Fruit fly (Drosophila melanogaster) whole organism, embryonic: ENCODE results near the gene CG46439.

ENCODE experiments used
- Adf1 ChIP-seq: fragments of 200-800 bp; sonication (Bioruptor generic); IDR thresholded peaks from 2 replicates; pipeline ENCODE4 v1.3.6; 2022; ENCODE audit warnings: missing biosample characterization, missing genetic modification characterization
- CG10654 ChIP-seq: fragments of 200-800 bp; sonication (Bioruptor generic); optimal IDR thresholded peaks from 2 replicates; lab custom pipeline; 2016; ENCODE audit warnings: missing biosample characterization, missing genetic modification characterization
- CG11085 ChIP-seq: fragments of 200-800 bp; sonication (Bioruptor generic); IDR thresholded peaks from 2 replicates; pipeline ENCODE4 v1.3.6; 2022; ENCODE audit warnings: missing biosample characterization, missing genetic modification characterization
- CG11696 ChIP-seq: fragments of 200-800 bp; sonication (Bioruptor generic); IDR thresholded peaks from 2 replicates; pipeline ENCODE4 v1.3.6; 2022; ENCODE audit warnings: missing biosample characterization, missing genetic modification characterization
- CG14441 ChIP-seq: fragments of 200-800 bp; sonication (Bioruptor generic); IDR thresholded peaks from 2 replicates; pipeline ENCODE4 v1.3.6; 2022; ENCODE audit warnings: missing biosample characterization, missing genetic modification characterization
- CG14710 ChIP-seq: fragments of 200-800 bp; sonication (Bioruptor generic); optimal IDR thresholded peaks from 3 replicates; lab custom pipeline; 2019; ENCODE audit warnings: missing biosample characterization, mild to moderate bottlenecking, missing genetic modification characterization, moderate library complexity
- CG15601 ChIP-seq: fragments of 200-800 bp; sonication (Bioruptor generic); optimal IDR thresholded peaks from 3 replicates; lab custom pipeline; 2019; ENCODE audit warnings: missing biosample characterization, mild to moderate bottlenecking, missing genetic modification characterization, moderate library complexity
- CG15696 ChIP-seq: fragments of 200-800 bp; sonication (Bioruptor generic); optimal IDR thresholded peaks from 2 replicates; lab custom pipeline; 2019; ENCODE audit warnings: missing biosample characterization, mild to moderate bottlenecking, missing genetic modification characterization, moderate library complexity
- CG17359 ChIP-seq: fragments of 200-800 bp; sonication (Bioruptor generic); optimal IDR thresholded peaks from 3 replicates; lab custom pipeline; 2018; ENCODE audit warnings: missing biosample characterization, mild to moderate bottlenecking, missing genetic modification characterization, moderate library complexity
- CG17912 ChIP-seq: fragments of 200-800 bp; sonication (Bioruptor generic); optimal IDR thresholded peaks from 2 replicates; lab custom pipeline; 2018; ENCODE audit warnings: missing biosample characterization, mild to moderate bottlenecking, missing genetic modification characterization
- CG18476 ChIP-seq: fragments of 200-800 bp; sonication (Bioruptor generic); optimal IDR thresholded peaks from 2 replicates; lab custom pipeline; 2016; ENCODE audit warnings: missing biosample characterization, mild to moderate bottlenecking, missing genetic modification characterization
- CG31388 ChIP-seq: fragments of 200-800 bp; sonication (Bioruptor generic); optimal IDR thresholded peaks from 2 replicates; lab custom pipeline; 2016; ENCODE audit warnings: missing biosample characterization, missing genetic modification characterization
- CG31441 ChIP-seq: fragments of 200-800 bp; sonication (Bioruptor generic); IDR thresholded peaks from 2 replicates; pipeline ENCODE4 v1.3.6; 2022; ENCODE audit warnings: missing biosample characterization, missing genetic modification characterization
- CG32532 ChIP-seq: fragments of 200-800 bp; sonication (Bioruptor generic); IDR thresholded peaks from 2 replicates; pipeline ENCODE4 v1.3.6; 2022; ENCODE audit warnings: missing biosample characterization, missing genetic modification characterization
- CG34376 ChIP-seq: fragments of 200-800 bp; sonication (Bioruptor generic); optimal IDR thresholded peaks from 2 replicates; lab custom pipeline; 2018; ENCODE audit warnings: missing biosample characterization, mild to moderate bottlenecking, missing genetic modification characterization
- CG4424 ChIP-seq: fragments of 200-800 bp; sonication (Bioruptor generic); optimal IDR thresholded peaks from 3 replicates; lab custom pipeline; 2016; ENCODE audit warnings: missing biosample characterization, missing genetic modification characterization
- CG5245 ChIP-seq: fragments of 200-800 bp; sonication (Bioruptor generic); optimal IDR thresholded peaks from 3 replicates; lab custom pipeline; 2016; ENCODE audit warnings: missing biosample characterization, missing genetic modification characterization
- CG6791 ChIP-seq: fragments of 200-800 bp; sonication (Bioruptor generic); IDR thresholded peaks from 3 replicates; pipeline ENCODE4 v1.3.6; 2022; ENCODE audit warnings: missing biosample characterization, missing genetic modification characterization; ENCODE audit not compliant: partially characterized antibody
- CG8944 ChIP-seq: fragments of 200-800 bp; sonication (Bioruptor generic); optimal IDR thresholded peaks from 3 replicates; lab custom pipeline; 2016; ENCODE audit warnings: missing biosample characterization, missing genetic modification characterization
- CkIIα-i1 ChIP-seq: fragments of 200-800 bp; sonication (Bioruptor generic); IDR thresholded peaks from 2 replicates; pipeline ENCODE4 v1.3.6; 2022; ENCODE audit warnings: missing biosample characterization, missing genetic modification characterization
- E2f1 ChIP-seq: fragments of 200-800 bp; sonication (Bioruptor generic); IDR thresholded peaks from 2 replicates; pipeline ENCODE4 v1.3.6; 2022; ENCODE audit warnings: missing biosample characterization, missing genetic modification characterization
- Ets65A ChIP-seq: fragments of 200-800 bp; sonication (Bioruptor generic); peaks from one replicate; lab custom pipeline; 2016; ENCODE audit warnings: missing biosample characterization, missing genetic modification characterization
- Hr78 ChIP-seq, 2 experiments: fragments of 200-800 bp in 1 of 2; fragments of >200 bp in 1 of 2; sonication (Bioruptor generic) in 1 of 2; optimal IDR thresholded peaks; 2 replicates each; lab custom pipeline; 2017 to 2019; ENCODE audit warnings: missing biosample characterization in 2 of 2, missing genetic modification characterization in 2 of 2, mild to moderate bottlenecking in 1 of 2, moderate library complexity in 1 of 2
- Lpt ChIP-seq: fragments of >200 bp; optimal IDR thresholded peaks from 2 replicates; lab custom pipeline; 2018; ENCODE audit warnings: missing biosample characterization, missing genetic modification characterization
- Mes4 ChIP-seq: fragments of 200-800 bp; sonication (Bioruptor generic); optimal IDR thresholded peaks from 2 replicates; lab custom pipeline; 2016; ENCODE audit warnings: missing biosample characterization, missing genetic modification characterization
- Oaz ChIP-seq: fragments of 200-800 bp; sonication (Bioruptor generic); IDR thresholded peaks from 2 replicates; pipeline ENCODE4 v1.3.6; 2022; ENCODE audit warnings: missing biosample characterization, missing genetic modification characterization
- Pdp1 ChIP-seq, 2 experiments: fragments of 200-800 bp; sonication (Bioruptor generic); optimal IDR thresholded peaks; 3 replicates each; lab custom pipeline; 2016; ENCODE audit warnings: missing biosample characterization in 2 of 2, missing genetic modification characterization in 2 of 2, mild to moderate bottlenecking in 1 of 2, moderate library complexity in 1 of 2
- Side ChIP-seq: fragments of 200-800 bp; sonication (Bioruptor generic); optimal IDR thresholded peaks from 2 replicates; lab custom pipeline; 2016; ENCODE audit warnings: missing biosample characterization, missing genetic modification characterization
- Taf1 ChIP-seq: fragments of 200-800 bp; sonication (Bioruptor generic); IDR thresholded peaks from 2 replicates; pipeline ENCODE4 v1.3.6; 2022; ENCODE audit warnings: missing biosample characterization, missing genetic modification characterization
- ab ChIP-seq: fragments of 200-800 bp; sonication (Bioruptor generic); optimal IDR thresholded peaks from 2 replicates; lab custom pipeline; 2016; ENCODE audit warnings: missing biosample characterization, missing genetic modification characterization
- ase ChIP-seq: fragments of 200-800 bp; sonication (Bioruptor generic); IDR thresholded peaks from 3 replicates; pipeline ENCODE4 v1.3.6; 2022; ENCODE audit warnings: missing biosample characterization, missing genetic modification characterization
- cad ChIP-seq: fragments of >200 bp; optimal IDR thresholded peaks from 2 replicates; lab custom pipeline; 2017; ENCODE audit warnings: missing biosample characterization, missing genetic modification characterization
- croc ChIP-seq: fragments of 200-800 bp; sonication (Bioruptor generic); conservative IDR thresholded peaks from 3 replicates; pipeline ENCODE4 v1.3.6; 2022; ENCODE audit warnings: missing biosample characterization, missing genetic modification characterization
- cwo ChIP-seq: fragments of 200-800 bp; sonication (Bioruptor generic); optimal IDR thresholded peaks from 3 replicates; lab custom pipeline; 2017; ENCODE audit warnings: missing biosample characterization, missing genetic modification characterization, mild to moderate bottlenecking, moderate library complexity, missing genetic modification reagents
- dm ChIP-seq: fragments of 200-800 bp; sonication (Bioruptor generic); optimal IDR thresholded peaks from 3 replicates; lab custom pipeline; 2016; ENCODE audit warnings: missing biosample characterization, missing genetic modification characterization
- dysf ChIP-seq: fragments of 200-800 bp; sonication (Bioruptor generic); IDR thresholded peaks from 3 replicates; pipeline ENCODE4 v1.3.6; 2022; ENCODE audit warnings: missing biosample characterization, missing genetic modification characterization
- fd102C ChIP-seq: fragments of 200-800 bp; sonication (Bioruptor generic); optimal IDR thresholded peaks from 2 replicates; lab custom pipeline; 2018; ENCODE audit warnings: missing biosample characterization, mild to moderate bottlenecking, missing genetic modification characterization, moderate library complexity
- fd3F ChIP-seq: fragments of 200-800 bp; sonication (Bioruptor generic); optimal IDR thresholded peaks from 2 replicates; lab custom pipeline; 2018; ENCODE audit warnings: missing biosample characterization, mild to moderate bottlenecking, missing genetic modification characterization, moderate library complexity
- gsb-n ChIP-seq: fragments of 200-800 bp; sonication (Bioruptor generic); optimal IDR thresholded peaks from 3 replicates; lab custom pipeline; 2018; ENCODE audit warnings: missing biosample characterization, mild to moderate bottlenecking, missing genetic modification characterization
- hbn ChIP-seq: fragments of 200-800 bp; sonication (Bioruptor generic); IDR thresholded peaks from 2 replicates; pipeline ENCODE4 v1.3.6; 2022; ENCODE audit warnings: missing biosample characterization, missing genetic modification characterization; ENCODE audit not compliant: partially characterized antibody
- kni ChIP-seq: fragments of 200-800 bp; sonication (Bioruptor generic); optimal IDR thresholded peaks from 3 replicates; lab custom pipeline; 2017; ENCODE audit warnings: mild to moderate bottlenecking, missing biosample characterization, missing genetic modification reagents, missing genetic modification characterization
- nerfin-2 ChIP-seq: fragments of 200-800 bp; sonication (Bioruptor generic); IDR thresholded peaks from 2 replicates; pipeline ENCODE4 v1.3.6; 2022; ENCODE audit warnings: missing biosample characterization, missing genetic modification characterization; ENCODE audit not compliant: partially characterized antibody
- peb ChIP-seq: fragments of 200-800 bp; sonication (Bioruptor generic); IDR thresholded peaks from 2 replicates; pipeline ENCODE4 v1.3.6; 2022; ENCODE audit warnings: missing biosample characterization, missing genetic modification characterization
- phol ChIP-seq: fragments of 200-800 bp; sonication (Bioruptor generic); optimal IDR thresholded peaks from 3 replicates; lab custom pipeline; 2018; ENCODE audit warnings: missing biosample characterization, mild to moderate bottlenecking, missing genetic modification characterization, moderate library complexity
- psq ChIP-seq: fragments of 200-800 bp; sonication (Bioruptor generic); optimal IDR thresholded peaks from 2 replicates; lab custom pipeline; 2017; ENCODE audit warnings: missing biosample characterization, missing genetic modification characterization
- repo ChIP-seq: fragments of 200-800 bp; sonication (Bioruptor generic); optimal IDR thresholded peaks from 2 replicates; lab custom pipeline; 2016; ENCODE audit warnings: missing biosample characterization, missing genetic modification characterization
- sd ChIP-seq: fragments of 200-800 bp; sonication (Bioruptor generic); optimal IDR thresholded peaks from 3 replicates; lab custom pipeline; 2018; ENCODE audit warnings: missing biosample characterization, mild to moderate bottlenecking, missing genetic modification characterization, moderate library complexity
- sens-2 ChIP-seq: fragments of 200-800 bp; sonication (Bioruptor generic); IDR thresholded peaks from 2 replicates; pipeline ENCODE4 v1.3.6; 2022; ENCODE audit warnings: missing biosample characterization, missing genetic modification characterization
- slbo ChIP-seq: fragments of 200-800 bp; sonication (Bioruptor generic); IDR thresholded peaks from 2 replicates; pipeline ENCODE4 v1.3.6; 2022; ENCODE audit warnings: missing biosample characterization, missing genetic modification characterization
- wdn ChIP-seq: fragments of 200-800 bp; sonication (Bioruptor generic); IDR thresholded peaks from 2 replicates; pipeline ENCODE4 v1.3.6; 2022; ENCODE audit warnings: missing biosample characterization, missing genetic modification characterization
- z ChIP-seq: fragments of 200-800 bp; sonication (Bioruptor generic); IDR thresholded peaks from 3 replicates; pipeline ENCODE4 v1.3.6; 2022; ENCODE audit warnings: missing biosample characterization, missing genetic modification characterization
- zf30C ChIP-seq: fragments of 200-800 bp; sonication (Bioruptor generic); optimal IDR thresholded peaks from 3 replicates; lab custom pipeline; 2018; ENCODE audit warnings: missing biosample characterization, mild to moderate bottlenecking, missing genetic modification characterization

The CG46439 gene

DNA sequence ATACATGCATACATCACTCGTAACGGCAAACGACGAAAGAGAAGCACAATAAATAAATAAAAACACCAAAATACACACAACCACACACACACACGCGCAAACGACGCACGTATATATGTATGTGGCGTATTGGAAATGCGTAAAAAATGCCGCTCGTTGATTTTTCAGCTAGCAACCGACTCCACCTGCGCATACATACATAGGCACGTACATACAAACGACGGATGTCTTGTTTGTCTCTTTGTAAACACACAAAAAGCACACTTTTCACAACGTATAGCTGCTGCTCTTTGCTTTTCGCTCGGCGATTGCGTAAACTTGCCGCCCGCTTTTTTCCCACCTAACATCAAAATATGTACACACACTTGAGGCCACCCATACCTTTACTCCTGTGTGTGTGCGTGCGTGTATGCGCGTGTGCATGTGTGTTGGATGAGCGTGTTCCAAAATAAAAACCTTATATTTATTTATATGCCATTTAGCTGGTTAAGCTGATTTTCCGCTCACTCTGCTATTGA lies 23.9 kb upstream of the CG46439 start (continued):
- peak; percentile 26 for TF ChIP-seq CG15696 (tag; lab: Kevin White, UChicago)
- no peak for TF ChIP-seq croc (GFP tag; lab: Robert Waterston, UW)
- TF ChIP-seq hbn (GFP tag; lab: Robert Waterston, UW), result no peak
- TF ChIP-seq slbo, result peak; percentile 40
- TF ChIP-seq CG34376 (GFP tag; lab: Kevin White, UChicago), result peak; percentile 78
- TF ChIP-seq CG14710 (tag; lab: Kevin White, UChicago), result no peak
- TF ChIP-seq sens-2, result no peak
- no peak for TF ChIP-seq Mes4 (GFP tag; lab: Kevin White, UChicago)
- no peak for TF ChIP-seq E2f1 (GFP tag; lab: Robert Waterston, UW)
- TF ChIP-seq ab (GFP tag; lab: Kevin White, UChicago), result no peak
- TF ChIP-seq CG31441, result no peak
- TF ChIP-seq Side (GFP tag; lab: Kevin White, UChicago), result peak; percentile 29
- peak; percentile 80 for TF ChIP-seq sd (tag; lab: Kevin White, UChicago)
- TF ChIP-seq kni (GFP tag; lab: Kevin White, UChicago), result peak; percentile 95
- TF ChIP-seq Adf1 (GFP tag; lab: Robert Waterston, UW), result no peak; the same call in 1 of the 2 replicates
- no peak for TF ChIP-seq cad (GFP tag; lab: Kevin White, UChicago)
- no peak; the same call in 2 of the 3 replicates for TF ChIP-seq dysf (GFP tag; lab: Robert Waterston, UW)
- TF ChIP-seq fd102C (GFP tag; lab: Kevin White, UChicago), result no peak
- TF ChIP-seq Ets65A (GFP tag; lab: Kevin White, UChicago), result no peak
- TF ChIP-seq nerfin-2 (GFP tag; lab: Robert Waterston, UW), result no peak
- TF ChIP-seq CG18476 (GFP tag; lab: Kevin White, UChicago), result no peak
- no peak for TF ChIP-seq CG11085 (GFP tag; lab: Robert Waterston, UW)
- TF ChIP-seq CG8944 (GFP tag; lab: Kevin White, UChicago), result no peak
- TF ChIP-seq ase (GFP tag; lab: Robert Waterston, UW), result no peak
- TF ChIP-seq CG6791, result no peak
- TF ChIP-seq phol, result no peak
- TF ChIP-seq Taf1 (GFP tag; lab: Robert Waterston, UW), result no peak
- no peak for TF ChIP-seq dm (GFP tag; lab: Kevin White, UChicago)
- TF ChIP-seq Oaz (GFP tag; lab: Robert Waterston, UW), result no peak
- no peak for TF ChIP-seq CG32532
- TF ChIP-seq zf30C (GFP tag; lab: Kevin White, UChicago), result no peak
- TF ChIP-seq CG11696 (GFP tag; lab: Robert Waterston, UW), result no peak
- no peak for TF ChIP-seq CG5245 (GFP tag; lab: Kevin White, UChicago)
- TF ChIP-seq Pdp1 (GFP tag; optimal IDR thresholded peaks at IDR 0.05; lab: Kevin White, UChicago), result peak in 1 of 2 experiments; percentile 100
- no peak for TF ChIP-seq CG10654 (GFP tag; lab: Kevin White, UChicago)
- no peak for TF ChIP-seq wdn
- TF ChIP-seq CG14441 (GFP tag; lab: Robert Waterston, UW), result no peak
- TF ChIP-seq CG15601 (tag; lab: Kevin White, UChicago), result peak; percentile 65
- TF ChIP-seq CG17359, result peak; percentile 40
- no peak for TF ChIP-seq Hr78 (GFP tag; optimal IDR thresholded peaks at IDR 0.05; lab: Kevin White, UChicago)
- TF ChIP-seq gsb-n (tag; lab: Kevin White, UChicago), result no peak
- TF ChIP-seq peb (GFP tag; lab: Robert Waterston, UW), result no peak
- no peak for TF ChIP-seq fd3F (GFP tag; lab: Kevin White, UChicago)
- TF ChIP-seq Lpt (GFP tag; lab: Kevin White, UChicago), result no peak
- no peak for TF ChIP-seq cwo
- TF ChIP-seq CkIIα-i1 (GFP tag; lab: Robert Waterston, UW), result no peak
- no peak for TF ChIP-seq CG4424 (GFP tag; lab: Kevin White, UChicago)
- peak; percentile 14 for TF ChIP-seq repo (GFP tag; lab: Kevin White, UChicago)
- TF ChIP-seq CG31388 (GFP tag; lab: Kevin White, UChicago), result no peak
- peak; percentile 10 for TF ChIP-seq psq (GFP tag; lab: Kevin White, UChicago)
- peak; percentile 5 for TF ChIP-seq CG17912 (GFP tag; lab: Kevin White, UChicago)
- TF ChIP-seq z, result peak; percentile 40; the same call in 1 of the 3 replicates
